Fruit fly (Drosophila melanogaster): ENCODE data around the gene CG43673.

The CG43673 gene

dm6 chrX:15760447-15761297 is 18.3 kb upstream of the CG43673 start, which contains the start of the genes Graf and mRpL3 (continued):
- TF ChIP-seq Abd-B (GFP tag; optimal IDR thresholded peaks at IDR 0.05) (no peak), CG30020 (tag; optimal IDR thresholded peaks at IDR 0.05) (peak; percentile 96), CG1024 (GFP tag; IDR thresholded peaks at IDR 0.05) (peak; percentile 11; the same call in 1 of the 2 replicates), CG31365 (tag; optimal IDR thresholded peaks at IDR 0.05) (no peak), PHDP (tag; optimal IDR thresholded peaks at IDR 0.05) (no peak), Sin3A (optimal IDR thresholded peaks at IDR 0.05) (peak; percentile 48), sens (GFP tag) (peak; percentile 58), gsb (GFP tag; IDR thresholded peaks at IDR 0.05) (no peak), CG3995 (GFP tag; optimal IDR thresholded peaks at IDR 0.05) (peak; percentile 73), CG8924 (tag; optimal IDR thresholded peaks at IDR 0.05) (peak; percentile 30), CG12659 (GFP tag; optimal IDR thresholded peaks at IDR 0.05) (peak; percentile 8), zen2 (GFP tag; IDR thresholded peaks at IDR 0.05; ENCODE audit: partially characterized antibody) (peak; percentile 88), amos (GFP tag; IDR thresholded peaks at IDR 0.05; ENCODE audit: partially characterized antibody) (peak; percentile 95), pfk (GFP tag; optimal IDR thresholded peaks at IDR 0.05) (peak; percentile 89), CG17802 (tag; optimal IDR thresholded peaks at IDR 0.05) (peak; percentile 74), Six4 (GFP tag; optimal IDR thresholded peaks at IDR 0.05) (no peak), CG34224 (GFP tag; IDR thresholded peaks at IDR 0.05; ENCODE audit: partially characterized antibody) (peak; percentile 87), CG2116 (GFP tag; optimal IDR thresholded peaks at IDR 0.05) (peak; percentile 47), stwl (tag; optimal IDR thresholded peaks at IDR 0.05) (peak; percentile 16), CG4424 (GFP tag; optimal IDR thresholded peaks at IDR 0.05) (peak; percentile 12), CG7987 (GFP tag; optimal IDR thresholded peaks at IDR 0.05) (no peak), CG14050 (GFP tag; IDR thresholded peaks at IDR 0.05) (no peak), CG9215 (GFP tag; IDR thresholded peaks at IDR 0.05) (no peak), CG15514 (GFP tag; optimal IDR thresholded peaks at IDR 0.05) (peak; percentile 19), row (GFP tag; IDR thresholded peaks at IDR 0.05) (peak; percentile 57), prd (optimal IDR thresholded peaks at IDR 0.05) (no peak), prd (GFP tag; IDR thresholded peaks at IDR 0.05) (no peak), Hr78 (GFP tag; optimal IDR thresholded peaks at IDR 0.05) (peak in 1 of 2 experiments; percentile 23), Med (GFP tag) (peak; percentile 48), tna (GFP tag; IDR thresholded peaks at IDR 0.05; ENCODE audit: partially characterized antibody) (peak; percentile 93), kah (GFP tag; optimal IDR thresholded peaks at IDR 0.05) (peak; percentile 96), Hsf (GFP tag; optimal IDR thresholded peaks at IDR 0.05) (peak; percentile 20), CG7556 (GFP tag; optimal IDR thresholded peaks at IDR 0.05) (no peak), CG1603 (tag; optimal IDR thresholded peaks at IDR 0.05) (peak; percentile 33), CG1647 (GFP tag; optimal IDR thresholded peaks at IDR 0.05) (no peak), Ravus (GFP tag; IDR thresholded peaks at IDR 0.05) (no peak), CG17359 (tag; optimal IDR thresholded peaks at IDR 0.05) (peak; percentile 67), CG2129 (GFP tag; IDR thresholded peaks at IDR 0.05; ENCODE audit: partially characterized antibody) (peak; percentile 81), Bgb (GFP tag; IDR thresholded peaks at IDR 0.05; ENCODE audit: partially characterized antibody) (peak; percentile 93), Deaf1 (tag; optimal IDR thresholded peaks at IDR 0.05) (no peak), sim (GFP tag; IDR thresholded peaks at IDR 0.05) (no peak), lola (GFP tag; optimal IDR thresholded peaks at IDR 0.05) (peak in 1 of 3 experiments; percentile 85), grn (GFP tag; optimal IDR thresholded peaks at IDR 0.05) (peak; percentile 14), dm (GFP tag; optimal IDR thresholded peaks at IDR 0.05) (peak; percentile 22), unc-4 (GFP tag; IDR thresholded peaks at IDR 0.05; ENCODE audit: partially characterized antibody) (peak; percentile 80), CG1832 (GFP tag; optimal IDR thresholded peaks at IDR 0.05) (no peak), nmo (GFP tag; optimal IDR thresholded peaks at IDR 0.05) (peak; percentile 17), CG13287 (GFP tag; IDR thresholded peaks at IDR 0.05; ENCODE audit: partially characterized antibody) (peak; percentile 86)
